Worm (Caenorhabditis elegans) whole organism, early embryonic: ENCODE results near the gene F53C3.1.

Source experiments
- B0310.2 ChIP-seq: sonication (generic microtip); optimal IDR thresholded peaks from 2 replicates; lab custom pipeline; 2016; ENCODE audit warnings: mild to moderate bottlenecking, missing genetic modification characterization, missing compliant biosample characterization
- F13C5.2 ChIP-seq: sonication (generic microtip); optimal IDR thresholded peaks from 2 replicates; lab custom pipeline; 2017; ENCODE audit warnings: mild to moderate bottlenecking, missing genetic modification characterization, inconsistent platforms, missing compliant biosample characterization
- ama-1 ChIP-seq: fragments of 150-350 bp; optimal IDR thresholded peaks from 2 replicates; lab custom pipeline; 2014
- ceh-13 ChIP-seq: fragments of 200-800 bp; sonication (Bioruptor generic); optimal IDR thresholded peaks from 2 replicates; lab custom pipeline; 2018; ENCODE audit warnings: mild to moderate bottlenecking, missing genetic modification characterization, missing compliant biosample characterization
- ceh-36 ChIP-seq: sonication (generic microtip); optimal IDR thresholded peaks from 2 replicates; lab custom pipeline; 2016; ENCODE audit warnings: missing genetic modification characterization, inconsistent platforms, missing compliant biosample characterization
- ets-7 ChIP-seq: sonication (generic microtip); optimal IDR thresholded peaks from 2 replicates; lab custom pipeline; 2016; ENCODE audit warnings: missing genotype, missing genetic modification characterization, missing compliant biosample characterization
- flt-1 ChIP-seq: fragments of 200-800 bp; sonication (Bioruptor generic); IDR thresholded peaks from 2 replicates; pipeline ENCODE4 v1.3.6; 2022; ENCODE audit warnings: missing genetic modification characterization, missing compliant biosample characterization
- hmg-4 ChIP-seq: fragments of 200-800 bp; sonication (Bioruptor generic); optimal IDR thresholded peaks from 2 replicates; lab custom pipeline; 2018; ENCODE audit warnings: mild to moderate bottlenecking, missing genetic modification characterization, missing compliant biosample characterization
- pes-1 ChIP-seq: fragments of 200-800 bp; sonication (Bioruptor generic); IDR thresholded peaks from 2 replicates; pipeline ENCODE4 v1.3.6; 2022; ENCODE audit warnings: missing genetic modification reagents, missing genetic modification characterization, missing compliant biosample characterization
- sea-1 ChIP-seq: fragments of 200-800 bp; sonication (Bioruptor generic); conservative IDR thresholded peaks from 2 replicates; pipeline ENCODE4 v1.3.6; 2022; ENCODE audit warnings: missing genetic modification characterization, missing compliant biosample characterization
- tbx-11 ChIP-seq: fragments of 200-800 bp; sonication (Bioruptor generic); IDR thresholded peaks from 2 replicates; pipeline ENCODE4 v1.3.6; 2022; ENCODE audit warnings: missing genetic modification characterization, missing compliant biosample characterization
- tbx-37 ChIP-seq: fragments of 200-800 bp; sonication (Bioruptor generic); conservative IDR thresholded peaks from 2 replicates; pipeline ENCODE4 v1.3.6; 2022; ENCODE audit warnings: missing genetic modification reagents, missing genetic modification characterization, missing compliant biosample characterization

DNA sequence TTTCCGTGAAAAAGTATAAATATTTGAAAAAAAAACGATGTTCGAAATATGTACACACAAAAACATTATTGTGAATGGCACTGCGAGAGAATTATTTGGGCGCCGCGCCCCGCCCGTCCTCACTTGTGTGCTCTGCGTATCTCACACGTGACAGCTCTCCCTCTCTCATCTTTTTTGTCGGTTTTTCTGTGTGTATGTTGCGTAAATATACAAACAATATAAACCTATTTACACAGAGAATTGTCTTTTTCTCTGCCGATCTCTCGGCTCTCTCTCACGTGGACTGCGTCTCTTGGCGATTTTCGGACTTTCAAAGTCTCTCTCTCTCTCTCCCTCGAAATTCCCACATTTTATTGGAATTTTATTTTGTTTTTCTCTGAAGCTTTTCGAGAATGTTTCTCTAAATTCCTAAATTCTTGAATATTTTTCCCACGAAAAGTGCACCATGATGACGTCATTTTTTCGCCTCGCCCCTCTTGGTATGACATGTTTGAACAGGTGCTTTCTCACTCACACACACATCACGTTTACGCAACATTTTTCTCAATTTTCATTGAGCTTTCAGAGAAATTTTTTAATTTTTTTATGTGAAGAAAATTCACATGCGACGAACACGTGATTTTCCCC lies 47.0 kb downstream of the F53C3.1 start:
- TF ChIP-seq F13C5.2 (tag; lab: Kevin White, UChicago) (peak; percentile 3), flt-1 (GFP tag; lab: Robert Waterston, UW) (no peak), pes-1 (GFP tag; lab: Robert Waterston, UW) (0 out of 2 replicates have a peak, but pooled peaks have one; percentile 6), tbx-37 (GFP tag; lab: Robert Waterston, UW) (no peak), ama-1 (no peak), ets-7 (tag; lab: Kevin White, UChicago) (no peak), ceh-36 (tag; lab: Kevin White, UChicago) (no peak), ceh-13 (GFP tag; lab: Kevin White, UChicago) (no peak), sea-1 (GFP tag; lab: Robert Waterston, UW) (no peak), hmg-4 (GFP tag; lab: Kevin White, UChicago) (peak; percentile 11), B0310.2 (tag; lab: Kevin White, UChicago) (no peak), tbx-11 (GFP tag; lab: Robert Waterston, UW) (no peak)
